Worm (Caenorhabditis elegans) whole organism, young adult: ENCODE data around the gene C31H2.4.

ENCODE experiments used
- F22D6.2 ChIP-seq: sonication (generic microtip); optimal IDR thresholded peaks from 2 replicates; lab custom pipeline; 2016; ENCODE audit warnings: mild to moderate bottlenecking, missing genetic modification characterization, missing compliant biosample characterization
- F33H1.4 ChIP-seq: fragments of 200-800 bp; sonication (Bioruptor generic); IDR thresholded peaks from 2 replicates; pipeline ENCODE4 v1.3.6; 2022; ENCODE audit warnings: missing genetic modification reagents, missing genetic modification characterization, missing compliant biosample characterization
- bed-1 ChIP-seq: fragments of 200-800 bp; sonication (Bioruptor generic); IDR thresholded peaks from 2 replicates; pipeline ENCODE4 v1.3.6; 2022; ENCODE audit warnings: missing genetic modification reagents, missing genetic modification characterization, missing compliant biosample characterization
- dpff-1 ChIP-seq: sonication (generic microtip); optimal IDR thresholded peaks from 2 replicates; lab custom pipeline; 2017; ENCODE audit warnings: mild to moderate bottlenecking, missing genetic modification characterization, missing compliant biosample characterization
- egl-18 ChIP-seq: fragments of 200-800 bp; sonication (Bioruptor generic); IDR thresholded peaks from 2 replicates; pipeline ENCODE4 v1.3.6; 2022; ENCODE audit warnings: missing genetic modification reagents, missing genetic modification characterization, missing compliant biosample characterization
- ekl-4 ChIP-seq: fragments of 200-800 bp; sonication (Bioruptor generic); IDR thresholded peaks from 2 replicates; pipeline ENCODE4 v1.3.6; 2022; ENCODE audit warnings: missing genetic modification reagents, missing genetic modification characterization, missing compliant biosample characterization
- gei-17 ChIP-seq: fragments of 200-800 bp; sonication (Bioruptor generic); optimal IDR thresholded peaks from 2 replicates; lab custom pipeline; 2018; ENCODE audit warnings: mild to moderate bottlenecking, missing genetic modification characterization, missing compliant biosample characterization
- him-1 ChIP-seq: sonication (generic microtip); optimal IDR thresholded peaks from 2 replicates; lab custom pipeline; 2016; ENCODE audit warnings: missing genotype, missing genetic modification reagents, missing genetic modification characterization, missing compliant biosample characterization
- mel-28 ChIP-seq: sonication (generic microtip); optimal IDR thresholded peaks from 2 replicates; lab custom pipeline; 2016; ENCODE audit warnings: borderline replicate concordance, mild to moderate bottlenecking, missing genetic modification characterization, missing compliant biosample characterization
- nhr-90 ChIP-seq: sonication (generic microtip); optimal IDR thresholded peaks from 2 replicates; lab custom pipeline; 2016; ENCODE audit warnings: missing genotype, mild to moderate bottlenecking, missing genetic modification characterization, missing compliant biosample characterization
- ztf-25 ChIP-seq: fragments of 200-800 bp; sonication (Bioruptor generic); IDR thresholded peaks from 2 replicates; pipeline ENCODE4 v1.3.6; 2022; ENCODE audit warnings: missing genetic modification reagents, missing genetic modification characterization, missing compliant biosample characterization

ce11 chrX:5162755-5163154 lies 3.3 kb upstream of the C31H2.4 start, which contains the start of gene EGAP5.1:
- TF ChIP-seq F22D6.2 (tag; lab: Kevin White, UChicago), result no peak
- no peak for TF ChIP-seq ztf-25
- no peak for TF ChIP-seq him-1
- TF ChIP-seq nhr-90 (tag; lab: Kevin White, UChicago), result no peak
- TF ChIP-seq egl-18 (GFP tag; lab: Robert Waterston, UW), result no peak
- TF ChIP-seq bed-1 (GFP tag; lab: Robert Waterston, UW), result no peak
- no peak for TF ChIP-seq mel-28
- TF ChIP-seq F33H1.4, result no peak
- TF ChIP-seq gei-17 (GFP tag; lab: Kevin White, UChicago), result no peak
- no peak for TF ChIP-seq ekl-4
- no peak for TF ChIP-seq dpff-1 (tag; lab: Kevin White, UChicago)
